Fruit fly (Drosophila melanogaster) ovary, adult (tissue): ENCODE data around the gene CG17190.

Experiments
- CG17801 ChIP-seq: fragments of 200-800 bp; optimal IDR thresholded peaks from 2 replicates; lab custom pipeline; 2019; ENCODE audit warnings: missing biosample characterization, mild to moderate bottlenecking, missing genetic modification characterization, moderate library complexity; ENCODE audit not compliant: partially characterized antibody

The CG17190 gene

DNA sequence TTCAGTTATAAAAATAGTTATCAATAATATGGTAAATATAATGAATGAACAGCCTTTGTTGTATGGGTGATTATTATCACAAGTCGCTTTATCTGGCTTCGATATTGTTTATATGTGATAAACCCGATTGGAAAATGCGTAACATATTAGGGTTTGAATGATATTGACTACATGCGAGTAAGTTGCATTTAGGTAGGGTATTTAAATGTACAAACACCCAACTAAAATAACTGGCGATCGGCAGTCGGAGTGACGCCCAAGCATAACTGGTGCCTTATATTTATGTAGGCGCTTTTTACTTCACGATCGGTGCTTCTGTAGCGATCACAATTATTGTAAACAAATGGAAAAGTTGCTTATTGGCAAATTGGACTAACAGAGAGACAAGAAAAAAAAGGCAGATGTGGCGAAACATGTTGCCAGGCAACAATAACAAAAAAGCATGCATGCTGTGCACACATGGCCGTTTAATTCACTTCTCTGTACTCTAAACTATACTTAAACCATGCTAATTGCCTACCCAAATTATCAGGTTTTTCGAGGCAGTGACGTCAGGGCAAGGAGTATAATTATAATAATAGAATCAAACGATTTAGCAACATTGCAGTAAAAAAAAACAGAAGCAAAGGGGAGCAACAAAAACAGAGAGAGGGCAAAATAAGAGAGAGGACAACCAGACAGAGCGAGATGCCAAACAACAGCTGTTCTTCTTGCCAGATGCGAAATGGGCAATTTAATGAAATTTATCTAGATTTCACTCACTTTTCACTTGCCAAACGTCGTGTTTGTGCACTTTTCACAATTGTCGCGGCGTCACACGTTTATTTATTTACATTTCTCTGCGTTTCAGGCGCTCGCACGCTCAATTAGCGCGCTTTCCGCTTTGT, 5.7 kb downstream of the CG17190 start:
- TF ChIP-seq CG17801 (GFP tag; lab: Kevin White, UChicago), result no peak

DNA sequence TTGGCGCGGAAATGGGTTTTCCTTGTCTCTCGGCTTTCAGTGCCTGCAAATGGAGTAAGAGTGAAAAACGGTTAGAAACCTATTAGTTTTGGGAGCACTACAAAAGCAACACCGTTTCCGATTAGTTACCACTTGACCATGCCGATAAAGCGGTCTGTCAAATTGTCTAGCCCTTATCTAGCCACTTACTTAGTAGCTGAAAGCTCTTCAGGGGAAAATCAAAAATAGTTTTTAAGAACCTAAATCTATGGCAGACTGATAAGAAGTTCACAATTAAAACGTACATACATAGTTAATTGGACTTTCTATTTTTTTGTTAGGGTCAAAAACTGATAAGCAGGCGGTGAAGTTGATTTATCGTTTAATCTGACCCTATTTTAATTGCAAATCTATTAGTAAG, 6.7 kb downstream of the CG17190 start:
- TF ChIP-seq CG17801 (GFP tag; lab: Kevin White, UChicago), result no peak

- no peak for TF ChIP-seq CG17801 (GFP tag; lab: Kevin White, UChicago)
These were observed 8.6 kb downstream of the CG17190 start for dm6 chr3R:20004697-20005096.

dm6 chr3R:20001595-20001997, 11.7 kb downstream of the CG17190 start:
- no peak for TF ChIP-seq CG17801 (GFP tag; lab: Kevin White, UChicago)

- peak; percentile 77 for TF ChIP-seq CG17801 (GFP tag; lab: Kevin White, UChicago)
These were observed 13.8 kb downstream of the CG17190 start for dm6 chr3R:19999474-19999873.

- TF ChIP-seq CG17801 (GFP tag; lab: Kevin White, UChicago), result no peak
These were observed 14.9 kb downstream of the CG17190 start for dm6 chr3R:19998418-19998817.

dm6 chr3R:19997526-19998070, 15.7 kb downstream of the CG17190 start:
- no peak for TF ChIP-seq CG17801 (GFP tag; lab: Kevin White, UChicago)

dm6 chr3R:19996433-19996832, 16.9 kb downstream of the CG17190 start:
- TF ChIP-seq CG17801 (GFP tag; lab: Kevin White, UChicago), result no peak

dm6 chr3R:19995408-19995807, 17.9 kb downstream of the CG17190 start:
- TF ChIP-seq CG17801 (GFP tag; lab: Kevin White, UChicago), result no peak

DNA sequence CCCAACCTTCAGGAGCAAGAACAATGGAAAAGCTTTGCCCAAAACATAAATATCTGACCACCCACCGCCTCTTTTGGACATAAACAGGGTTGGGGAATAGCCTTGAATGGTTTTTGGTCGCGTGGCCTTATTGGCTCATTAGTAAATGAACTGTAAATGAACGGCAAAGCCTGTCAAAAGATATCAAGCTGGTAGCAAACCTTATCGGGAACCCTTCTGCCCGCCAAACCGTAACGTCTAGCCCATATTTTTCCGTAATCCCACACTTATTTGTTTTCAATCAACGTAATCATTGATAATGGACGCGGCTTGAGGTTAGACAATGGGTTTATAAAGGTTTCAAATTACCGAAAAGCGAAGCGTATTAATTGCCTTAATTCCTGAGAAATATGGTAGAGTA, 27.9 kb downstream of the CG17190 start:
- no peak for TF ChIP-seq CG17801 (GFP tag; lab: Kevin White, UChicago)

dm6 chr3R:19972598-19972997, 40.7 kb downstream of the CG17190 start, which contains the start of gene CG31213:
Gene CG31213 (plus strand): TSS chr3R:19972898.
- no peak for TF ChIP-seq CG17801 (GFP tag; lab: Kevin White, UChicago)

- no peak for TF ChIP-seq CG17801 (GFP tag; lab: Kevin White, UChicago)
These were observed 44.6 kb downstream of the CG17190 start for dm6 chr3R:19968695-19969094.
